Worm (Caenorhabditis elegans): ENCODE data around the gene pmk-2.

DNA sequence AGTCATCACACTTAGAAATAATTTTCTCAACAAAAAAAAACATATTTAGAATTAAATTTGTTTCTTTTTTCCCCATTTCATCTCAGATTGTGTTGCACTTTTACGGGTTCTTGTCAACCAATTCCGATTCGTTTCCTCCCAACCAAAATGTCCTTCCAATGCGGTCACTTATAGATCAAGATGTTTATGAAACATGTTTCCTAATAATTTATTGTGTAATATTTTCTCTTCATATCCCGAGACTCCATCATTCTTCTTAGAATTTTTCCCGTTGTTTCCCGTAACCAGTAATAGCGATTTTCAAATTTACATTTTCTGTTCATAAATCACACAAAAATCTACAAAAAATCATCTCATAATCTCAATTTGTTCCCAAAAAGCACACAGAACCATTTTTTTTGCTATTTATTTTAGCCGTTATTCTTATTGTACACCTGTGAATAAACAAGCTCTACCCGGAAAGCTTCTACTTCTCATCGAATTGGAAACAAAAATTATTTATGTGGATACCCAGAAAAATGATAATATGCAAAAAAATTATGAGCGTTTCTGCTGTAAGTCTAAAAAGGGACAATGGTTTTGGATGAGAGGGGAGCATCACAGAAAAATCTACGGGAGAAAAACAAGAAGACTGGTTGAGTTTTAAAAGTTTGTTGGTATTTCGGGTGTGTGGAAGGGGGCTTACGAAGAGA, 45.3 kb downstream of the pmk-2 start:
- no peak for TF ChIP-seq attf-4 (tag; optimal IDR thresholded peaks at IDR 0.05)
- TF ChIP-seq unc-39 (tag; optimal IDR thresholded peaks at IDR 0.05) = no peak
- TF ChIP-seq R02D3.7 (tag; optimal IDR thresholded peaks at IDR 0.05) = no peak
- TF ChIP-seq ztf-11 (tag; optimal IDR thresholded peaks at IDR 0.05) = no peak
- no peak for TF ChIP-seq lin-13 (GFP tag; optimal IDR thresholded peaks at IDR 0.05)
- TF ChIP-seq unc-62 (GFP tag; optimal IDR thresholded peaks at IDR 0.05 in 1 of 2) = peak in 1 of 2 experiments; percentile 98
- no peak for TF ChIP-seq unc-62 (tag; optimal IDR thresholded peaks at IDR 0.05)

All from whole organism, L4 larva.